Worm (Caenorhabditis elegans) whole organism, young adult: Measurements from ENCODE around the gene C47E8.11.
A peak's percentile ranks its signal among the peaks of the same experiment; 100 is the strongest.

Experiments
- B0336.3 ChIP-seq: fragments of 200-800 bp; sonication (Bioruptor generic); IDR thresholded peaks from 2 replicates; pipeline ENCODE4 v1.3.6; 2022; ENCODE audit warnings: missing genetic modification characterization, missing compliant biosample characterization
- C06A6.2 ChIP-seq: fragments of 200-800 bp; sonication (Bioruptor generic); conservative IDR thresholded peaks from 2 replicates; pipeline ENCODE4 v1.3.6; 2022; ENCODE audit warnings: missing genetic modification characterization, missing compliant biosample characterization
- C17E4.6 ChIP-seq: fragments of 200-800 bp; sonication (Bioruptor generic); IDR thresholded peaks from 2 replicates; pipeline ENCODE4 v1.3.6; 2022; ENCODE audit warnings: missing genetic modification reagents, missing genetic modification characterization, missing compliant biosample characterization
- F33H1.4 ChIP-seq: fragments of 200-800 bp; sonication (Bioruptor generic); IDR thresholded peaks from 2 replicates; pipeline ENCODE4 v1.3.6; 2022; ENCODE audit warnings: missing genetic modification reagents, missing genetic modification characterization, missing compliant biosample characterization
- F37B4.10 ChIP-seq: fragments of 200-800 bp; sonication (Bioruptor generic); IDR thresholded peaks from 2 replicates; pipeline ENCODE4 v1.3.6; 2022; ENCODE audit warnings: missing genetic modification characterization, missing compliant biosample characterization
- F39B2.1 ChIP-seq: fragments of 200-800 bp; sonication (Bioruptor generic); IDR thresholded peaks from 2 replicates; pipeline ENCODE4 v1.3.6; 2022; ENCODE audit warnings: missing genetic modification reagents, missing genetic modification characterization, missing compliant biosample characterization
- F52B5.7 ChIP-seq: sonication (generic microtip); optimal IDR thresholded peaks from 2 replicates; lab custom pipeline; 2016; ENCODE audit warnings: mild to moderate bottlenecking, missing genetic modification characterization, missing compliant biosample characterization
- F55B11.4 ChIP-seq: sonication (generic microtip); optimal IDR thresholded peaks from 2 replicates; lab custom pipeline; 2016; ENCODE audit warnings: missing compliant biosample characterization, missing genetic modification characterization, borderline replicate concordance; ENCODE audit not compliant: insufficient read depth
- F57C9.4 ChIP-seq: sonication (generic microtip); optimal IDR thresholded peaks from 2 replicates; lab custom pipeline; 2017; ENCODE audit warnings: mild to moderate bottlenecking, missing genetic modification characterization, missing compliant biosample characterization
- T26A5.8 ChIP-seq: sonication (generic microtip); optimal IDR thresholded peaks from 2 replicates; lab custom pipeline; 2016; ENCODE audit warnings: missing genetic modification characterization, missing compliant biosample characterization
- Y56A3A.18 ChIP-seq: fragments of 200-800 bp; sonication (Bioruptor generic); IDR thresholded peaks from 2 replicates; pipeline ENCODE4 v1.3.6; 2022; ENCODE audit warnings: missing genetic modification reagents, missing genetic modification characterization, missing compliant biosample characterization
- ama-1 ChIP-seq, 3 experiments: fragments of 150-350 bp in 1 of 3; sonication (generic microtip) in 2 of 3; optimal IDR thresholded peaks; 2 replicates each; lab custom pipeline; 2014 to 2018; ENCODE audit warnings: missing biosample characterization in 2 of 3, missing genetic modification characterization in 2 of 3, missing genetic modification reagents in 2 of 3
- cebp-1 ChIP-seq, 2 experiments: fragments of 200-800 bp in 1 of 2; sonication (Bioruptor generic) in 1 of 2; sonication (generic microtip) in 1 of 2; IDR thresholded peaks in 1 of 2; optimal IDR thresholded peaks in 1 of 2; 2 replicates each; pipeline versions ENCODE4 v1.3.6 to Lab custom; 2017 to 2022; ENCODE audit warnings: missing compliant biosample characterization in 2 of 2, missing genetic modification characterization in 2 of 2, mild to moderate bottlenecking in 1 of 2, missing genetic modification reagents in 1 of 2, moderate library complexity in 1 of 2
- ceh-27 ChIP-seq: fragments of 200-800 bp; sonication (Bioruptor generic); optimal IDR thresholded peaks from 2 replicates; lab custom pipeline; 2018; ENCODE audit warnings: mild to moderate bottlenecking, missing genetic modification characterization, moderate library complexity, missing compliant biosample characterization
- efl-1 ChIP-seq: fragments of 150-350 bp; optimal IDR thresholded peaks from 2 replicates; lab custom pipeline; 2014; ENCODE audit warnings: missing biosample characterization, missing genetic modification reagents, missing genetic modification characterization
- ets-4 ChIP-seq: fragments of 200-800 bp; sonication (Bioruptor generic); optimal IDR thresholded peaks from 2 replicates; lab custom pipeline; 2018; ENCODE audit warnings: mild to moderate bottlenecking, missing genetic modification characterization, missing compliant biosample characterization
- hmg-20 ChIP-seq: fragments of 200-800 bp; sonication (Bioruptor generic); IDR thresholded peaks from 2 replicates; pipeline ENCODE4 v1.3.6; 2022; ENCODE audit warnings: missing genetic modification reagents, missing genetic modification characterization, missing compliant biosample characterization
- hrde-1 ChIP-seq: sonication (generic microtip); optimal IDR thresholded peaks from 2 replicates; lab custom pipeline; 2016; ENCODE audit warnings: missing genetic modification characterization, mild to moderate bottlenecking, missing compliant biosample characterization, moderate library complexity, missing genotype, missing genetic modification reagents, borderline replicate concordance
- hsf-1 ChIP-seq: fragments of 200-800 bp; sonication (Bioruptor generic); IDR thresholded peaks from 2 replicates; pipeline ENCODE4 v1.3.6; 2022; ENCODE audit warnings: missing genetic modification reagents, missing genetic modification characterization, missing compliant biosample characterization
- lag-1 ChIP-seq: fragments of 200-800 bp; sonication (Bioruptor generic); IDR thresholded peaks from 2 replicates; pipeline ENCODE4 v1.3.6; 2022; ENCODE audit warnings: missing genetic modification reagents, missing genetic modification characterization, missing compliant biosample characterization
- let-607 ChIP-seq, 2 experiments: fragments of 200-800 bp in 1 of 2; sonication (Bioruptor generic) in 1 of 2; sonication (generic microtip) in 1 of 2; optimal IDR thresholded peaks; 2 replicates each; lab custom pipeline; 2016 to 2018; ENCODE audit warnings: mild to moderate bottlenecking in 2 of 2, missing compliant biosample characterization in 2 of 2, missing genetic modification characterization in 2 of 2, moderate library complexity in 2 of 2, missing genotype in 1 of 2
- lin-26 ChIP-seq: fragments of 200-800 bp; sonication (Bioruptor generic); IDR thresholded peaks from 2 replicates; pipeline ENCODE4 v1.3.6; 2022; ENCODE audit warnings: missing genetic modification reagents, missing genetic modification characterization, missing compliant biosample characterization
- lin-54 ChIP-seq: fragments of 200-800 bp; sonication (Bioruptor generic); optimal IDR thresholded peaks from 2 replicates; lab custom pipeline; 2018; ENCODE audit warnings: mild to moderate bottlenecking, missing genetic modification characterization, missing compliant biosample characterization
- lir-1 ChIP-seq: fragments of 200-800 bp; sonication (Bioruptor generic); conservative IDR thresholded peaks from 2 replicates; pipeline ENCODE4 v1.3.6; 2022; ENCODE audit warnings: missing genetic modification reagents, missing genetic modification characterization, missing compliant biosample characterization
- lsy-27 ChIP-seq: sonication (generic microtip); optimal IDR thresholded peaks from 2 replicates; lab custom pipeline; 2017; ENCODE audit warnings: missing genetic modification characterization, mild to moderate bottlenecking, missing compliant biosample characterization, antibody characterized with exemption, missing genotype, borderline replicate concordance; ENCODE audit not compliant: insufficient read depth
- madf-6 ChIP-seq: fragments of 200-800 bp; sonication (Bioruptor generic); IDR thresholded peaks from 2 replicates; pipeline ENCODE4 v1.3.6; 2022; ENCODE audit warnings: missing genetic modification reagents, missing genetic modification characterization, missing compliant biosample characterization
- madf-8 ChIP-seq: fragments of 200-800 bp; sonication (Bioruptor generic); conservative IDR thresholded peaks from 2 replicates; pipeline ENCODE4 v1.3.6; 2022; ENCODE audit warnings: missing genetic modification reagents, missing genetic modification characterization, missing compliant biosample characterization
- mxl-1 ChIP-seq: sonication (generic microtip); optimal IDR thresholded peaks from 2 replicates; lab custom pipeline; 2016; ENCODE audit warnings: missing genetic modification characterization, missing compliant biosample characterization
- nfya-1 ChIP-seq: sonication (generic microtip); optimal IDR thresholded peaks from 2 replicates; lab custom pipeline; 2017; ENCODE audit warnings: antibody characterized with exemption, missing compliant biosample characterization, missing genetic modification characterization, borderline replicate concordance; ENCODE audit not compliant: insufficient read depth
- nfyb-1 ChIP-seq: fragments of 200-800 bp; sonication (Bioruptor generic); IDR thresholded peaks from 2 replicates; pipeline ENCODE4 v1.3.6; 2022; ENCODE audit warnings: missing genetic modification reagents, missing genetic modification characterization, missing compliant biosample characterization
- nhr-179 ChIP-seq: sonication (generic microtip); optimal IDR thresholded peaks from 2 replicates; lab custom pipeline; 2016; ENCODE audit warnings: mild to moderate bottlenecking, missing genetic modification characterization, missing compliant biosample characterization
- nhr-27 ChIP-seq: fragments of 200-800 bp; sonication (Bioruptor generic); optimal IDR thresholded peaks from 2 replicates; lab custom pipeline; 2018; ENCODE audit warnings: mild to moderate bottlenecking, missing genetic modification characterization, moderate library complexity, missing compliant biosample characterization
- sdz-38 ChIP-seq: sonication (generic microtip); optimal IDR thresholded peaks from 2 replicates; lab custom pipeline; 2016; ENCODE audit warnings: missing genotype, missing genetic modification characterization, missing compliant biosample characterization
- sea-2 ChIP-seq: fragments of 200-800 bp; sonication (Bioruptor generic); IDR thresholded peaks from 2 replicates; pipeline ENCODE4 v1.3.6; 2022; ENCODE audit warnings: missing genetic modification characterization, missing compliant biosample characterization
- snpc-1.1 ChIP-seq: sonication (generic microtip); optimal IDR thresholded peaks from 2 replicates; lab custom pipeline; 2017; ENCODE audit warnings: missing genetic modification characterization, mild to moderate bottlenecking, missing compliant biosample characterization, antibody characterized with exemption, moderate library complexity, missing genotype, missing genetic modification reagents; ENCODE audit not compliant: insufficient read depth
- somi-1 ChIP-seq: fragments of 200-800 bp; sonication (Bioruptor generic); optimal IDR thresholded peaks from 2 replicates; lab custom pipeline; 2018; ENCODE audit warnings: mild to moderate bottlenecking, missing genetic modification characterization, missing compliant biosample characterization
- tbp1 ChIP-seq: fragments of 200-800 bp; sonication (Bioruptor generic); optimal IDR thresholded peaks from 2 replicates; lab custom pipeline; 2018; ENCODE audit warnings: mild to moderate bottlenecking, missing genetic modification characterization, missing compliant biosample characterization
- xnd-1 ChIP-seq: sonication (generic microtip); optimal IDR thresholded peaks from 2 replicates; lab custom pipeline; 2016; ENCODE audit warnings: missing genotype, missing genetic modification reagents, missing genetic modification characterization, missing compliant biosample characterization
- ztf-18 ChIP-seq: sonication (generic microtip); optimal IDR thresholded peaks from 2 replicates; lab custom pipeline; 2016; ENCODE audit warnings: missing genotype, mild to moderate bottlenecking, missing genetic modification characterization, missing compliant biosample characterization
- ztf-26 ChIP-seq: sonication (generic microtip); optimal IDR thresholded peaks from 2 replicates; lab custom pipeline; 2017; ENCODE audit warnings: missing genetic modification characterization, missing compliant biosample characterization
- ztf-3 ChIP-seq: fragments of 200-800 bp; sonication (Bioruptor generic); optimal IDR thresholded peaks from 2 replicates; lab custom pipeline; 2018; ENCODE audit warnings: mild to moderate bottlenecking, missing genetic modification characterization, missing compliant biosample characterization

C47E8.11 gene

ce11 chrV:14684359-14685312, 3.8 kb upstream of the C47E8.11 start, which contains the start of gene hsp-90:
TSS of gene hsp-90 (plus strand) at chrV:14684918.
- TF ChIP-seq B0336.3 = no peak
- TF ChIP-seq madf-8 = peak; percentile 56; the same call in 1 of the 2 replicates
- TF ChIP-seq cebp-1 (GFP tag; IDR thresholded peaks at IDR 0.05; lab: Robert Waterston, UW) = no peak
- TF ChIP-seq cebp-1 (tag; optimal IDR thresholded peaks at IDR 0.05; lab: Kevin White, UChicago) = peak; percentile 79
- peak; percentile 54; the same call in 1 of the 2 replicates for TF ChIP-seq hsf-1 (GFP tag; lab: Robert Waterston, UW)
- TF ChIP-seq nhr-27 (tag; lab: Kevin White, UChicago) = no peak
- TF ChIP-seq lin-26 (GFP tag; lab: Robert Waterston, UW) = no peak
- no peak for TF ChIP-seq F55B11.4 (tag; lab: Kevin White, UChicago)
- peak; percentile 45 for TF ChIP-seq ama-1 (optimal IDR thresholded peaks at IDR 0.05; lab: Kevin White, UChicago)
- TF ChIP-seq ama-1 (GFP tag; optimal IDR thresholded peaks at IDR 0.05; lab: Kevin White, UChicago) = no peak
- TF ChIP-seq madf-6 (GFP tag; lab: Robert Waterston, UW) = peak; percentile 73
- peak; percentile 26 for TF ChIP-seq efl-1 (GFP tag; lab: Kevin White, UChicago)
- peak; percentile 23 for TF ChIP-seq xnd-1
- TF ChIP-seq, all 124 proteins: peak for 7

ce11 chrV:14685435-14686058, 2.9 kb upstream of the C47E8.11 start, which contains the start of gene C47E8.4:
TSS of gene C47E8.4 (minus strand) at chrV:14685485.
- TF ChIP-seq ceh-27 (peak; percentile 98), nfyb-1 (GFP tag; lab: Robert Waterston, UW) (peak; percentile 100), ets-4 (GFP tag; lab: Kevin White, UChicago) (no peak), lsy-27 (tag; lab: Kevin White, UChicago) (no peak), F37B4.10 (GFP tag; lab: Robert Waterston, UW) (0 out of 2 replicates have a peak, but pooled peaks have one; percentile 33), C17E4.6 (GFP tag; lab: Robert Waterston, UW) (peak; percentile 89), F33H1.4 (GFP tag; lab: Robert Waterston, UW) (peak; percentile 82), hmg-20 (peak; percentile 91), F52B5.7 (peak; percentile 88), snpc-1.1 (tag; lab: Kevin White, UChicago) (peak; percentile 32), sea-2 (GFP tag; lab: Robert Waterston, UW) (peak; percentile 95), ztf-18 (tag; lab: Kevin White, UChicago) (peak; percentile 65), sdz-38 (tag; lab: Kevin White, UChicago) (no peak), F39B2.1 (GFP tag; lab: Robert Waterston, UW) (peak; percentile 80; the same call in 1 of the 2 replicates), nfya-1 (tag; lab: Kevin White, UChicago) (no peak), hrde-1 (tag; lab: Kevin White, UChicago) (peak; percentile 90), ztf-26 (tag; lab: Kevin White, UChicago) (peak; percentile 94), madf-8 (peak; percentile 81), ztf-3 (GFP tag; lab: Kevin White, UChicago) (peak; percentile 85), C06A6.2 (GFP tag; lab: Robert Waterston, UW) (peak; percentile 94), lin-54 (GFP tag; lab: Kevin White, UChicago) (peak; percentile 98), F57C9.4 (tag; lab: Kevin White, UChicago) (peak; percentile 57), tbp1 (GFP tag; lab: Kevin White, UChicago) (peak; percentile 76), Y56A3A.18 (GFP tag; lab: Robert Waterston, UW) (peak; percentile 62; the same call in 1 of the 2 replicates), mxl-1 (tag; lab: Kevin White, UChicago) (no peak), let-607 (tag; optimal IDR thresholded peaks at IDR 0.05; lab: Kevin White, UChicago) (peak; percentile 31 to 92), xnd-1 (peak; percentile 75), nhr-179 (tag; lab: Kevin White, UChicago) (no peak), lag-1 (GFP tag; lab: Robert Waterston, UW) (no peak), T26A5.8 (tag; lab: Kevin White, UChicago) (no peak), lir-1 (peak; percentile 95), somi-1 (GFP tag; lab: Kevin White, UChicago) (peak; percentile 90), cebp-1 (GFP tag; IDR thresholded peaks at IDR 0.05; lab: Robert Waterston, UW) (peak; percentile 60; the same call in 1 of the 2 replicates), cebp-1 (tag; optimal IDR thresholded peaks at IDR 0.05; lab: Kevin White, UChicago) (peak; percentile 92), lin-26 (GFP tag; lab: Robert Waterston, UW) (no peak)
